Worm (Caenorhabditis elegans) whole organism, L4/young adult: ENCODE data around the gene T13H10.2.

Source experiments
- W03F9.2 ChIP-seq: fragments of 150-350 bp; optimal IDR thresholded peaks from 2 replicates; lab custom pipeline; 2014; ENCODE audit warnings: missing biosample characterization, missing genetic modification characterization
- dao-5 ChIP-seq: sonication (generic microtip); optimal IDR thresholded peaks from 2 replicates; lab custom pipeline; 2016; ENCODE audit warnings: missing genotype, missing genetic modification characterization, moderate library complexity, missing compliant biosample characterization
- him-1 ChIP-seq: sonication (generic microtip); optimal IDR thresholded peaks from 2 replicates; lab custom pipeline; 2016; ENCODE audit warnings: missing genotype, missing genetic modification reagents, missing genetic modification characterization, missing compliant biosample characterization

The T13H10.2 gene

DNA sequence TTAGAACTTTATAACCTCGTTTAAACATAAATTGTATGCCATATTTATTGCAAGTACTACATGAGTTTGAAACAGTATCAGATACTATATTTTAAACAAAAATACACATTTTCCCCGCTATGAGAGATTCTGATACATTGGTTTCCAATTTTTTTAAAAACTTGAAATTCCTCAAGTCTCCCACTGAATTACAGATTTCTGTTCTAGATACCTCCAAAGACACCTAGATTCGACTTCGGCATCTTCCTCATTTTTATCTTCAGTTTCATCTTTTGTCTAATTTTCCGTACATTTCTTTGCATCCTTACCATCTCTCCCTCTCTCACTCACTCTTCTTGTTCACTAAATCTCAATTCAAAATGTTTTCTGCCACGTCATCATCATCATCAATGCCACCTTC lies at the start of gene T13H10.2:
T13H10.2 (plus strand) TSS at position 301 of the 400 bp plus-strand sequence.
- TF ChIP-seq dao-5 (tag; lab: Kevin White, UChicago) (no peak), him-1 (tag; lab: Kevin White, UChicago) (no peak), W03F9.2 (tag; lab: Kevin White, UChicago) (no peak)

- TF ChIP-seq him-1 (tag; lab: Kevin White, UChicago) (no peak), W03F9.2 (tag; lab: Kevin White, UChicago) (no peak), dao-5 (tag; lab: Kevin White, UChicago) (no peak)
Measured at ce11 chrIV:9915128-9915527, 48.9 kb upstream of the T13H10.2 start.

DNA sequence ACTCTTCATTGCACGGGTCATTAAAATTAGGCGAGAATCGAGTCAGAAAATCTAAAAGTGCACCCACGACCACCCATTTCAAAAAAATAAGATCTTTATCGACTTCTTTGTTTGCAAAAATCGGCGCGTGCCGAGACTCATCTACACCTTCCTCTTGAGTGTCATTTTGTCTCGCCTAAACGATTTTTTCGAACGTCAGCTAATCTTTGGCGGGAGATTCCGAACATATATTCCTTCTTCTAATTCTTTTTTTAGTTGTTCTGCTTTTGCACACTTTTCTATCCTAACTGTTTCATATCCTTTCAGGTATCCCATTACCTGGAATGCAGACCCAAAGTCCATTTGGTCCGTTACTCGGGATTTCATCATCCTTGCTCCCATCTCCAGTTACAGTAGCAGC lies 47.8 kb upstream of the T13H10.2 start, which contains the start of gene bed-3:
bed-3 (plus strand) TSS at position 301 of the 400 bp plus-strand sequence.
- TF ChIP-seq dao-5 (tag; lab: Kevin White, UChicago) (no peak), W03F9.2 (tag; lab: Kevin White, UChicago) (no peak), him-1 (tag; lab: Kevin White, UChicago) (no peak)

- TF ChIP-seq him-1 (tag; lab: Kevin White, UChicago) (no peak), dao-5 (tag; lab: Kevin White, UChicago) (no peak)
Measured at ce11 chrIV:9918021-9918420, 46.0 kb upstream of the T13H10.2 start.

- no peak for TF ChIP-seq dao-5 (tag; lab: Kevin White, UChicago)
- TF ChIP-seq him-1 (tag; lab: Kevin White, UChicago) = no peak
- TF ChIP-seq W03F9.2 (tag; lab: Kevin White, UChicago) = no peak
Measured at ce11 chrIV:9920426-9920825, 43.6 kb upstream of the T13H10.2 start.

- TF ChIP-seq W03F9.2 (tag; lab: Kevin White, UChicago) = no peak
- TF ChIP-seq dao-5 (tag; lab: Kevin White, UChicago) = no peak
- no peak for TF ChIP-seq him-1 (tag; lab: Kevin White, UChicago)
Measured at ce11 chrIV:9924419-9924818, 39.6 kb upstream of the T13H10.2 start.

DNA sequence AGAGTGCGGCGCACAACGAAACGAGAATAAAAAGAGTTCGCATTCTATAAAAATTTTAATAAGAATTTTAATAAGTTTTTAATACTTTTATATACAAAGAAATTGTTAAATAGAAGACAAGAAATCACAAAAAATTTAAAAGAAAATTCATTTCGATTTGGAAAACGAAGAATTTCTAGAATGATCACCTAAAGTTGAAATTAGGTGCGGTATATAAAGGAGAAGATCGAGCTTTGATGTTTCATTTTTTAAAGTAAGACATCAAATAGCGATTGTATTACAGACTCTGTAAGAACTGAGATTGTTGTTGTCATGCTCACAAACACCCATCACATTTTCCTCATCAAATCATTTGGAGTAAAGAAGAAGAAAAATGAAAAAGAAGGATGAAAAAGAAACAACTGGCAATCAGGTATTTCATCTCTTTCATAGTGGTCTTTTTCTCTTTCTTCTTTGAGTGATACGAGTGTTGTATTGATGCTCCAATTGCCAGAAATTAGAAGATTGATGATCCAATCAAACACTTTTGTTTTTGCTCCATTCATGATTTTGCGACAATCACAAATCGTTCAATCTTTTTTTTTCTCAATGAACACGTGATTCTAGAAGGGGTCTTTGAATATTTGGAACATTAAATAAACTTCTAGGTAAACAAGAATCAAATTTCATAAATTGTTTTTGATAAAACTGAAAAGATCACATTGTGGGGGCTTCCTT lies 35.7 kb upstream of the T13H10.2 start, which contains the start of gene dur-1:
dur-1 (minus strand) TSS at position 51 of the 717 bp plus-strand sequence.
- TF ChIP-seq dao-5 (tag; lab: Kevin White, UChicago) (no peak), him-1 (tag; lab: Kevin White, UChicago) (no peak), W03F9.2 (tag; lab: Kevin White, UChicago) (no peak)

DNA sequence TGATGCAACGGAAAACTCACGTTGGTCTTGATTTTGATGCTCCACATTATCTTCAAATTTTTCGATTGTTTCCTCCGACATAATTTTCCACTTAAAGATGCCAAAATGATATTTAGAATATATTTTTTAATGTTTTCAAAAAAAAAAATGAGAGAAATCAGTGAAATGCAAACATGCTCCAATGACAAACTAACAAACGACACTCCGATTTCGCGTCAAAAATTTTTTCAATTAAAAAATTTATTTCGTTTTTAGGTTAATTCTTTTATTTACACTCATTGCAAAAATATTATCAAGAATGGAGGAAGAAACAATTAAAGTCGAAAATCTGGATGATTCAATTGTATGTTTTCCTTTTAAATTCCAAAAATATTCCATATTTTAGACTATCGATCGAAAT lies 32.0 kb upstream of the T13H10.2 start, which contains the start of the genes trmt-10A and F25H8.2:
trmt-10A (minus strand) TSS at position 159 of the 400 bp plus-strand sequence.
F25H8.2 (plus strand) TSS at position 181 of the 400 bp plus-strand sequence.
- TF ChIP-seq dao-5 (tag; lab: Kevin White, UChicago) (no peak), W03F9.2 (tag; lab: Kevin White, UChicago) (no peak), him-1 (tag; lab: Kevin White, UChicago) (no peak)

- TF ChIP-seq him-1 (tag; lab: Kevin White, UChicago) = no peak
- TF ChIP-seq W03F9.2 (tag; lab: Kevin White, UChicago) = no peak
- no peak for TF ChIP-seq dao-5 (tag; lab: Kevin White, UChicago)
Measured at ce11 chrIV:9933580-9933979, 30.5 kb upstream of the T13H10.2 start, which contains the start of gene spe-29. spe-29 (plus strand) TSS chrIV:9933880.

DNA sequence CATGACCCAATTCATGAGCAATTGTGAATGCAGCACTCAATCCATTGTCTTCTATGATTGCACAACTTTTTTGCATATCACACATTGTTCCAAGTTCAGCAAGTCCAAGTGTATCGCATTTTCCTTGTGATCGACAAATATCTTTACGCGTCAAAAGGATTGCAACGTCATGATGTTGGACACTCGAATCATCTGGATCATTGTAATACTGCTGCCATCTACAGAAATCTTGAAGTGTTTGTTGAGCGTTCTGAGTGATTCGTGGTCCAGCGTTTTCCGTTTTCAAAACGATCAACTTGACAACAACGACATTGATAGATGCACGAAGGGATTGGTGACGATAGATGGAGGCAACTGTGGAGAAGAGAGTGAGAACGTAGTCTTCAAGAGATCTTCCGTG lies 20.8 kb upstream of the T13H10.2 start:
- no peak for TF ChIP-seq dao-5 (tag; lab: Kevin White, UChicago)
- TF ChIP-seq W03F9.2 (tag; lab: Kevin White, UChicago) = no peak

DNA sequence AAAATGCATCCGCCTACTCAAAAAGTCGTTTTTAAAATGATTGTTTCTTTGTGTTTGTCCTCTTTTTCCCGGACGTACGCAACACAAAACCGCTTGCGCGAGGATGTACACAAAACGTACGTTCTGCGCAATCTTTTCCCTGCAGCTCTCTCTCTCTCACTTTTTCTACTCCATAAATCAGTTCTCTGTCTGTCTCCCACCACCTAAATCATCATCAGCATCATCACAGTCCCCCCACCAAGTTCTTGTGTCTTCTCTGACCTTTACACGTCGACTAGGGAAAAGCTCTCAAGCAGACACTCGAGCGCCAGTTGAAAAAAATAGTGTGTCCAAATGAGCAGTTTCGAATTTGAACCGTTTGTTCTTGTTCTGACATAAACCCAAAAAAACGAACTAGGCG lies 19.8 kb upstream of the T13H10.2 start:
- TF ChIP-seq W03F9.2 (tag; lab: Kevin White, UChicago) (no peak), dao-5 (tag; lab: Kevin White, UChicago) (no peak), him-1 (tag; lab: Kevin White, UChicago) (no peak)

DNA sequence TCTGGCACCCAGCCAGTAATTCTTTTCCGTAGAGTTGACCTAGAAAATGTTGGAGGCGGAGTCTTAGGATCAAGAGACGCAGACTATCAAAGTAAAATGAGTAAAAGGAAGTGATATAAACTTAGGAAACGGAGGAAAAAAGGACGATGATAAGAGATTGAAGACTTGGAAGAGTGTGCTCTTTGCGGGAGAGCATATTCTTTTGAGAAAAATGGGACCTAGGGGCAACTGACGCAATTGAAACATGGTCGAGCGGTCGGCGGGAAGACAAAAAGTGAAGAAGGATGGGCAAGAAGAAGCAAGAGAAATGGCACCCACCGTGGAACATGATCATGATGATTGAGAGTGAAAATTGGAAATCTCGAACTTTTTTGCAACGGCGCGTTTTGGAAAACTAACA lies 16.0 kb upstream of the T13H10.2 start:
- TF ChIP-seq him-1 (tag; lab: Kevin White, UChicago) (no peak), dao-5 (tag; lab: Kevin White, UChicago) (no peak), W03F9.2 (tag; lab: Kevin White, UChicago) (no peak)

- no peak for TF ChIP-seq him-1 (tag; lab: Kevin White, UChicago)
- TF ChIP-seq dao-5 (tag; lab: Kevin White, UChicago) = no peak
- no peak for TF ChIP-seq W03F9.2 (tag; lab: Kevin White, UChicago)
Measured at ce11 chrIV:9953333-9953732, 10.7 kb upstream of the T13H10.2 start, which contains the start of gene gon-1. gon-1 (minus strand) TSS chrIV:9953433.

DNA sequence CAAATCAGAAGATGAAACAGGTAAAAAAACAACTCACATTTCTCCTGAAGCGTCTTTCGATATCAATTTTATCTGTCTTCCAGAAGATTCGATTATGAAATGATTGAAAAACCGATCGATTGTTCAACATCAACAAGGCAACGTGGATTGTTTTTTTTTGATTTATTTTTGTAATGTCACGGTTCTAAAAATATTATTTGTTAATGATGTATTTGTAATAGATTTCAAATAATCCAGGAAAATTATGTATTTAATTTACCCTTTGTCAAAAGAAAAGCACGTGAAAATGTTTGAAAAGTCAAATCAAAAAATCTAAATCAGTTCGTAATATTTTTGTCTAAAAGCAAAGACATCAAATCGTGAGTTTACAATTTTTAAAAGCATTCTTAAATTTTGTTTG lies 5.0 kb downstream of the T13H10.2 start, which contains the start of the genes kin-5 and C47E12.11:
kin-5 (minus strand) TSS at position 101 of the 400 bp plus-strand sequence.
C47E12.11 (plus strand) TSS at position 320 of the 400 bp plus-strand sequence.
- TF ChIP-seq dao-5 (tag; lab: Kevin White, UChicago) (no peak), W03F9.2 (tag; lab: Kevin White, UChicago) (no peak), him-1 (tag; lab: Kevin White, UChicago) (no peak)
